Fruit fly (Drosophila melanogaster) whole organism, pupa: ENCODE results near the gene CG14151.

Source experiments
- CG10348 ChIP-seq: fragments of 200-800 bp; sonication (Bioruptor generic); IDR thresholded peaks from 2 replicates; pipeline ENCODE4 v1.3.6; 2022; ENCODE audit warnings: missing biosample characterization, missing genetic modification characterization
- CG17806 ChIP-seq: fragments of 200-800 bp; sonication (Bioruptor generic); optimal IDR thresholded peaks from 2 replicates; lab custom pipeline; 2018; ENCODE audit warnings: missing biosample characterization, mild to moderate bottlenecking, missing genetic modification characterization, moderate library complexity
- CG32121 ChIP-seq: fragments of 200-800 bp; sonication (Bioruptor generic); IDR thresholded peaks from 2 replicates; pipeline ENCODE4 v1.3.6; 2022; ENCODE audit warnings: missing biosample characterization, missing genetic modification characterization
- CG9948 ChIP-seq: fragments of 200-800 bp; sonication (Bioruptor generic); optimal IDR thresholded peaks from 2 replicates; lab custom pipeline; 2018; ENCODE audit warnings: missing biosample characterization, mild to moderate bottlenecking, missing genetic modification characterization, moderate library complexity
- Snoo ChIP-seq: fragments of 200-800 bp; sonication (Bioruptor generic); optimal IDR thresholded peaks from 3 replicates; lab custom pipeline; 2017; ENCODE audit warnings: missing biosample characterization, mild to moderate bottlenecking, missing genetic modification characterization, inconsistent platforms

dm6 chr3L:10675635-10676393 is 47.5 kb upstream of the CG14151 start:
- TF ChIP-seq CG32121 (GFP tag; lab: Robert Waterston, UW) = peak; percentile 82
- TF ChIP-seq CG10348 (GFP tag; lab: Robert Waterston, UW) = no peak
- TF ChIP-seq CG9948 = peak; percentile 42
- peak; percentile 67 for TF ChIP-seq Snoo (tag; lab: Kevin White, UChicago)
- peak; percentile 47 for TF ChIP-seq CG17806 (tag; lab: Kevin White, UChicago)
